Fruit fly (Drosophila melanogaster): ENCODE data around the gene CG9886.

The CG9886 gene

dm6 chr2L:2380805-2381204 lies 39.8 kb upstream of the CG9886 start, which contains the start of gene Eogt (continued):
- TF ChIP-seq GATAd (GFP tag; optimal IDR thresholded peaks at IDR 0.05) (peak; percentile 75), tai (GFP tag; optimal IDR thresholded peaks at IDR 0.05) (no peak), jim (GFP tag; optimal IDR thresholded peaks at IDR 0.05) (peak; percentile 15), usp (GFP tag; optimal IDR thresholded peaks at IDR 0.05) (no peak)

- TF ChIP-seq CrebA (GFP tag; optimal IDR thresholded peaks at IDR 0.05; ENCODE audit: borderline replicate concordance): no peak
- peak; percentile 77 for TF ChIP-seq Dif (GFP tag; optimal IDR thresholded peaks at IDR 0.05; ENCODE audit: partially characterized antibody)
Observed at dm6 chr2L:2382971-2383370, 37.7 kb upstream of the CG9886 start, which contains the start of gene PIG-Wa. Gene PIG-Wa, plus strand, starts transcription at chr2L:2383202.

dm6 chr2L:2385692-2386091 lies 34.9 kb upstream of the CG9886 start, which contains the start of gene CG3557:
Gene CG3557, minus strand, starts transcription at chr2L:2385792.
- TF ChIP-seq Rel (GFP tag; optimal IDR thresholded peaks at IDR 0.05) (no peak), Rel (tag; optimal IDR thresholded peaks at IDR 0.05) (no peak), dsf (GFP tag; optimal IDR thresholded peaks at IDR 0.05; ENCODE audit: borderline replicate concordance) (no peak), CrebA (GFP tag; optimal IDR thresholded peaks at IDR 0.05; ENCODE audit: borderline replicate concordance) (no peak), HLH106 (tag; optimal IDR thresholded peaks at IDR 0.05) (no peak), Mio (GFP tag; optimal IDR thresholded peaks at IDR 0.05) (no peak), sv (GFP tag; optimal IDR thresholded peaks at IDR 0.05) (no peak), pan (optimal IDR thresholded peaks at IDR 0.05) (no peak)

- no peak for TF ChIP-seq Vsx2 (GFP tag; optimal IDR thresholded peaks at IDR 0.05; ENCODE audit: partially characterized antibody)
- no peak for TF ChIP-seq usp (GFP tag; optimal IDR thresholded peaks at IDR 0.05)
- TF ChIP-seq CrebA (GFP tag; optimal IDR thresholded peaks at IDR 0.05; ENCODE audit: borderline replicate concordance): no peak
- TF ChIP-seq Hnf4 (GFP tag; optimal IDR thresholded peaks at IDR 0.05): no peak
- TF ChIP-seq tai (GFP tag; optimal IDR thresholded peaks at IDR 0.05): no peak
- TF ChIP-seq Mio (GFP tag; optimal IDR thresholded peaks at IDR 0.05): no peak
- TF ChIP-seq sv (GFP tag; optimal IDR thresholded peaks at IDR 0.05): no peak
- TF ChIP-seq Sp1 (GFP tag; optimal IDR thresholded peaks at IDR 0.05): no peak
- TF ChIP-seq rgr (GFP tag; optimal IDR thresholded peaks at IDR 0.05): no peak
- no peak for TF ChIP-seq OdsH (GFP tag; optimal IDR thresholded peaks at IDR 0.05)
- no peak for TF ChIP-seq Hr78 (GFP tag; optimal IDR thresholded peaks at IDR 0.05)
- TF ChIP-seq dsf (GFP tag; optimal IDR thresholded peaks at IDR 0.05; ENCODE audit: borderline replicate concordance): no peak
- no peak for TF ChIP-seq foxo (GFP tag; optimal IDR thresholded peaks at IDR 0.05)
- no peak for TF ChIP-seq brk (GFP tag; optimal IDR thresholded peaks at IDR 0.05)
- TF ChIP-seq fru (GFP tag; optimal IDR thresholded peaks at IDR 0.05): no peak
Observed at dm6 chr2L:2390589-2390988, 30.0 kb upstream of the CG9886 start, which contains the start of gene CG43750. Gene CG43750, minus strand, starts transcription at chr2L:2390689.

- TF ChIP-seq foxo (GFP tag; optimal IDR thresholded peaks at IDR 0.05) (no peak), Hnf4 (GFP tag; optimal IDR thresholded peaks at IDR 0.05) (no peak), HLH106 (tag; optimal IDR thresholded peaks at IDR 0.05) (no peak), Myc (optimal IDR thresholded peaks at IDR 0.05) (no peak), fru (GFP tag; optimal IDR thresholded peaks at IDR 0.05) (no peak), CrebA (GFP tag; optimal IDR thresholded peaks at IDR 0.05; ENCODE audit: borderline replicate concordance) (no peak), Vsx2 (GFP tag; optimal IDR thresholded peaks at IDR 0.05; ENCODE audit: partially characterized antibody) (no peak)
Observed at dm6 chr2L:2391321-2391720, 29.3 kb upstream of the CG9886 start, which contains the start of gene CG46448. Gene CG46448, plus strand, starts transcription at chr2L:2391660.

dm6 chr2L:2394872-2395271 lies 25.8 kb upstream of the CG9886 start:
- TF ChIP-seq Mio (GFP tag; optimal IDR thresholded peaks at IDR 0.05) (no peak), Hr78 (GFP tag; optimal IDR thresholded peaks at IDR 0.05) (no peak), Sp1 (GFP tag; optimal IDR thresholded peaks at IDR 0.05) (peak; percentile 2), sv (GFP tag; optimal IDR thresholded peaks at IDR 0.05) (no peak), HLH106 (tag; optimal IDR thresholded peaks at IDR 0.05) (peak; percentile 1), pan (optimal IDR thresholded peaks at IDR 0.05) (no peak), CrebA (GFP tag; optimal IDR thresholded peaks at IDR 0.05; ENCODE audit: borderline replicate concordance) (no peak), Rel (GFP tag; optimal IDR thresholded peaks at IDR 0.05) (no peak), Rel (tag; optimal IDR thresholded peaks at IDR 0.05) (no peak), foxo (GFP tag; optimal IDR thresholded peaks at IDR 0.05) (no peak), dl (GFP tag; optimal IDR thresholded peaks at IDR 0.05; ENCODE audit: insufficient read depth in 1 of 2, partially characterized antibody in 2 of 2) (no peak), Abd-B (GFP tag; optimal IDR thresholded peaks at IDR 0.05) (no peak), Jra (GFP tag; optimal IDR thresholded peaks at IDR 0.05) (no peak), psq (GFP tag; optimal IDR thresholded peaks at IDR 0.05) (no peak), Dif (GFP tag; optimal IDR thresholded peaks at IDR 0.05; ENCODE audit: partially characterized antibody) (no peak), ey (GFP tag; optimal IDR thresholded peaks at IDR 0.05) (no peak), Dfd (GFP tag; optimal IDR thresholded peaks at IDR 0.05) (no peak)

Measured in whole organism, wandering third instar larva.